Worm (Caenorhabditis elegans) whole organism, late embryonic: ENCODE data around the gene mrpl-10.

Experiments used
- C38D4.7 ChIP-seq: fragments of 200-800 bp; sonication (Bioruptor generic); optimal IDR thresholded peaks from 2 replicates; lab custom pipeline; 2018; ENCODE audit warnings: mild to moderate bottlenecking, missing genetic modification characterization, moderate library complexity, missing compliant biosample characterization
- K09A11.1 ChIP-seq: sonication (generic microtip); optimal IDR thresholded peaks from 2 replicates; lab custom pipeline; 2017; ENCODE audit warnings: antibody characterized with exemption, mild to moderate bottlenecking, missing genetic modification characterization, missing compliant biosample characterization; ENCODE audit not compliant: insufficient read depth
- ceh-2 ChIP-seq: sonication (generic microtip); optimal IDR thresholded peaks from 2 replicates; lab custom pipeline; 2016; ENCODE audit warnings: missing genotype, missing genetic modification characterization, missing compliant biosample characterization
- ceh-48 ChIP-seq: sonication (generic microtip); optimal IDR thresholded peaks from 2 replicates; lab custom pipeline; 2016; ENCODE audit warnings: missing genetic modification characterization, inconsistent platforms, missing compliant biosample characterization
- dve-1 ChIP-seq: sonication (generic microtip); optimal IDR thresholded peaks from 2 replicates; lab custom pipeline; 2017; ENCODE audit warnings: antibody characterized with exemption, mild to moderate bottlenecking, missing genetic modification characterization, missing compliant biosample characterization
- fkh-10 ChIP-seq: fragments of 150-350 bp; optimal IDR thresholded peaks from 2 replicates; lab custom pipeline; 2014; ENCODE audit warnings: missing biosample characterization, missing genetic modification reagents, missing genetic modification characterization
- hlh-8 ChIP-seq: sonication (generic microtip); optimal IDR thresholded peaks from 2 replicates; lab custom pipeline; 2016; ENCODE audit warnings: missing genotype, missing genetic modification characterization, missing compliant biosample characterization
- nhr-232 ChIP-seq: sonication (generic microtip); optimal IDR thresholded peaks from 2 replicates; lab custom pipeline; 2016; ENCODE audit warnings: missing genetic modification characterization, missing compliant biosample characterization
- pha-2 ChIP-seq: sonication (generic microtip); optimal IDR thresholded peaks from 2 replicates; lab custom pipeline; 2017; ENCODE audit warnings: mild to moderate bottlenecking, missing genetic modification characterization, missing compliant biosample characterization
- pqm-1 ChIP-seq: sonication (generic microtip); optimal IDR thresholded peaks from 2 replicates; lab custom pipeline; 2016; ENCODE audit warnings: missing genetic modification characterization, missing compliant biosample characterization
- sox-4 ChIP-seq: sonication (generic microtip); optimal IDR thresholded peaks from 2 replicates; lab custom pipeline; 2017; ENCODE audit warnings: mild to moderate bottlenecking, missing genetic modification characterization, inconsistent platforms, missing compliant biosample characterization
- unc-3 ChIP-seq, 2 experiments: fragments of 200-800 bp in 1 of 2; sonication (Bioruptor generic) in 1 of 2; sonication (generic microtip) in 1 of 2; conservative IDR thresholded peaks in 1 of 2; optimal IDR thresholded peaks in 1 of 2; 2 replicates each; pipeline versions ENCODE4 v1.3.6 to Lab custom; 2016 to 2022; ENCODE audit warnings: missing compliant biosample characterization in 2 of 2, missing genetic modification characterization in 2 of 2, missing genetic modification reagents in 1 of 2

DNA sequence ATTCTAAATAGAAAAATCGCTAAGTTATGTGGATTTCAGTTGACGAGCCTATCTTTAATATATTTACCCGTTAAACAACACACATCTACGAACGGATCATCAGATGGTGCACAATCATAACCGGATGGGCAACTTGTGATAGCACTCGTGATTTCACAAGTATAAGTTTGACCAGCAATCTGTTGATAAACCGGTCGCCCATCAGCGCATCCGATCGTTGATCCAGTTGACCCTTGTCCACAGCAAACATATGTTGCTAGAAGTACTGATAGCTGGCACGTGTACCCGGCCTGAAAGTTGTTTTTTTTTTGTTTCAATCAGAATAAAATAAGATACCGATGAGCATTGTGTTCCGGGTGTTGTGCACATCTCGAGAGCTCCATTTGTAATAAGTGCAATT lies 10.6 kb downstream of the mrpl-10 start:
- no peak for TF ChIP-seq dve-1 (tag; lab: Kevin White, UChicago)
- no peak for TF ChIP-seq unc-3 (GFP tag; conservative IDR thresholded peaks at IDR 0.05; lab: Robert Waterston, UW)
- no peak for TF ChIP-seq unc-3 (tag; optimal IDR thresholded peaks at IDR 0.05; lab: Kevin White, UChicago)
- no peak for TF ChIP-seq pqm-1 (tag; lab: Kevin White, UChicago)
- TF ChIP-seq nhr-232 (tag; lab: Kevin White, UChicago): no peak
- TF ChIP-seq hlh-8 (tag; lab: Kevin White, UChicago): no peak
- TF ChIP-seq ceh-48 (tag; lab: Kevin White, UChicago): no peak
- TF ChIP-seq pha-2 (tag; lab: Kevin White, UChicago): no peak
- no peak for TF ChIP-seq sox-4 (tag; lab: Kevin White, UChicago)
- no peak for TF ChIP-seq ceh-2
- TF ChIP-seq C38D4.7: no peak
- TF ChIP-seq fkh-10 (GFP tag; lab: Kevin White, UChicago): no peak
- TF ChIP-seq K09A11.1 (tag; lab: Kevin White, UChicago): no peak
